Worm (Caenorhabditis elegans): Measurements from ENCODE around the gene F09F9.1.

Gene F09F9.1

DNA sequence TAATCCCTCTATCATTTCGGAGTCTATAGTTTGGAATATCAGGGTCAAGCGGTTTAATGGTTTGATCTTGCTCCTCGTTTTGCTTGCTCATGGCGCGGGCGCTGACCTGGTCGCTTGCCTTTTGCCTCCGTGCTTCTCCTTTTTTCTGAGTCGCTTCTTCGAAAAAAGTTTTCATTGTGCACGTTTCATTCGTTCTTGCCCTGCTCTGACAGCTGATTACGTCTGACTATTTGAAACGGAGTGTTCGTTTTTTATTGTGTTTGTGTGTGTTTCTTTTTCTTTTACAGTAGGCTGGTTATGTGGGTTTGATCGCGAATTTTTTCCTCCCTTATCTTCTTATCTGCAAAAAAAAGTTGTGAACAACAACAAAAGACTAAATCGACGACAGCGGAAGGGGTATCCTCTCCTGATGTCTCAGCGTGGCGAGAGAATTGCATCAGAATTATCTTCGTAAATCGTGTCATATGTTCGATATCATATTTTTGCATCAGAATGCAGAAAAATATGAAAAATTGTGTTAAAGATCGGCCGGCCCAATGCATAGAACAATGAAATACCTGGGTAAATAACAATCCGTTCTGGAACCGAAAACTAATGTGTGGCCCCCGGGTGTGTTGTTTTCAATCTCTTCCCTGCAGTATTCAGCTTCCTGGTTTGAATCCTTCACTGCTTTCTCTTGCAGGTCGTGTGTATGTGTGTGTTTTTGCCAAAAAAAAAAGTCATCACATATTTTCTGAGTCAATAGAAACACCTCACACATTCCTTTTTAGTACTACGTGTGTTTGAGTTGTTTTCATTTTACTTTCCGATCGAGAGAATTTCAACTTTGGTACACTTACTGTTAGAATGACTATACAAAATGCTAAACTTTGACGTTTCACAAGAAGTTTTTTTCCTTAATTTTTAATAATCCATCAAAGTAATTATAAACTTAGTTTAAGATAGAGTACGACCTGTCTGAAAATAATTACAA is 24.8 kb downstream of the F09F9.1 start, which contains the start of gene ZK470.4:
TSS of gene ZK470.4 (minus strand) at position 175 of the 973 bp plus-strand sequence.
- TF ChIP-seq flt-1 (GFP tag; IDR thresholded peaks at IDR 0.05) (no peak), ztf-23 (GFP tag; IDR thresholded peaks at IDR 0.05) (no peak), med-1 (GFP tag; optimal IDR thresholded peaks at IDR 0.05; ENCODE audit: insufficient read depth) (no peak), klf-2 (GFP tag; conservative IDR thresholded peaks at IDR 0.05) (no peak), T22C8.4 (GFP tag; IDR thresholded peaks at IDR 0.05) (no peak), cog-1 (tag; optimal IDR thresholded peaks at IDR 0.05) (no peak), ref-1 (GFP tag; conservative IDR thresholded peaks at IDR 0.05) (no peak), ztf-29 (GFP tag; IDR thresholded peaks at IDR 0.05) (no peak), tab-1 (GFP tag; IDR thresholded peaks at IDR 0.05) (no peak)

DNA sequence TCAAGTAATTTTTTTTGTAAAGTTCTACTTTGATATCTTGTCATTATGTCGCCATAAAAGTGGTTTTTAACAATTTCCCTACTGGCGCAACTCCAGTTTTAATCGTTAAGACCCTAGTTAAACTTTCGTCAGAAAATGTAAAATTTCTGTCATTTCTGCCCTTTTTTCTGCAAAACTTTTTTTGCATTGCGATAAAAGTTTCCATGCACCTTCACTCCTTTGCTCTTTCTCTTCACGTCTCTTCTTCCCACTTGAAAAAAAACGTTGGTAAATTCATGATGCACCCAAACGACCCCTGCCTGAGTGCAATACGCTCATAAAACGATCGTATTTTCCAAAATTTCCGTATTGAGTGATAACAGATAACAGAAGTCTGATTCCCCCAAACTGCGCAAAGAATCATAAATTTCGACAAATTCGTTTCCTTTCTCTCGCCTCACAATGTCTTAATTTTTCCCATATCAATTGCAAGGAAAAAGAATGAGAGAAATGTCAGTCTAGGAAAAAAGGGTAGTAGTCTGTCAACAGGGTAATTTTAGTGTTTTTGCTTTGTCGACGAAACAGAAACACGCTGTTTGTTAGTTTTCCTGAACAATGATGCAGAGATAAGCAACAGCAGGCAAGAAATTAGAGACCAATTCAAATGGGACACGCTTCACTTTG is 25.8 kb downstream of the F09F9.1 start:
- TF ChIP-seq ztf-29 (GFP tag; IDR thresholded peaks at IDR 0.05) (no peak), T22C8.4 (GFP tag; IDR thresholded peaks at IDR 0.05) (no peak), ref-1 (GFP tag; conservative IDR thresholded peaks at IDR 0.05) (no peak), flt-1 (GFP tag; IDR thresholded peaks at IDR 0.05) (no peak), med-1 (GFP tag; optimal IDR thresholded peaks at IDR 0.05; ENCODE audit: insufficient read depth) (no peak), tab-1 (GFP tag; IDR thresholded peaks at IDR 0.05) (no peak), ztf-23 (GFP tag; IDR thresholded peaks at IDR 0.05) (no peak), klf-2 (GFP tag; conservative IDR thresholded peaks at IDR 0.05) (no peak), cog-1 (tag; optimal IDR thresholded peaks at IDR 0.05) (no peak)

ce11 chrX:4142202-4142601 is 27.1 kb downstream of the F09F9.1 start:
- no peak for TF ChIP-seq ztf-29 (GFP tag; IDR thresholded peaks at IDR 0.05)
- no peak for TF ChIP-seq T22C8.4 (GFP tag; IDR thresholded peaks at IDR 0.05)

DNA sequence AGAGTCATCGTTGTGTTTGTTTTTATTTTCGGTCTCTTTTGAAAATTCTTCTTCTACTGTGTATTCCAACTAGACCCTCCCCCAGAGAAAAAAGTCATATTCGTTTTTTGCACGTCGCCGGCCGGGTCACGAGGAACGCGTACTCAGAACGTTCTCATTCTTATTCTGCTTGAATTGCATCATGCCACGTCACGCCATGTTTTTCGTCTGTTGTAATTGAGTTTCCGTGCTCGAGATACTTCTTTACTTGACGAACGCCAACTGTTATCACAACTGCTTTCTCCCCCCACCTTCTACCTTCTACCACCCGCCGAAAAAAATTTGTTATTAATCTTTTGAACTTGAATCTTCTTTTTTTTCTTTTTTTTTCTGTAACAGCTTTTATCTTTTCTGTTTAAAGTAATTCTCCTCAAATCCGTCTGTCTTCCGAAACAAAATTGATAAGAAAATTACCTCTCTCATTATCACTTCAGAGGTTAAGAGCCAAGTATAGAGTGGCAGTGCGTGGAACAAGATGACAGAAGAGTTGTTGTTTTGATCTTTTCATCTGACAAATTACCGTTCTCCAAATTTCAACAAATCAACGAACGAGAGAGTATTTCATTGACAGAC is 27.6 kb downstream of the F09F9.1 start:
- TF ChIP-seq ref-1 (GFP tag; conservative IDR thresholded peaks at IDR 0.05) = no peak
- TF ChIP-seq flt-1 (GFP tag; IDR thresholded peaks at IDR 0.05) = no peak
- TF ChIP-seq ztf-29 (GFP tag; IDR thresholded peaks at IDR 0.05) = no peak
- TF ChIP-seq T22C8.4 (GFP tag; IDR thresholded peaks at IDR 0.05) = no peak

ce11 chrX:4143260-4144018 is 28.3 kb downstream of the F09F9.1 start:
- no peak for TF ChIP-seq cog-1 (tag; optimal IDR thresholded peaks at IDR 0.05)

- TF ChIP-seq ztf-29 (GFP tag; IDR thresholded peaks at IDR 0.05) (no peak), ref-1 (GFP tag; conservative IDR thresholded peaks at IDR 0.05) (no peak), ztf-23 (GFP tag; IDR thresholded peaks at IDR 0.05) (no peak), tab-1 (GFP tag; IDR thresholded peaks at IDR 0.05) (no peak), flt-1 (GFP tag; IDR thresholded peaks at IDR 0.05) (no peak)
These were observed 29.1 kb downstream of the F09F9.1 start for ce11 chrX:4144136-4144781.

- TF ChIP-seq cog-1 (tag; optimal IDR thresholded peaks at IDR 0.05) (no peak), klf-2 (GFP tag; conservative IDR thresholded peaks at IDR 0.05) (no peak), tab-1 (GFP tag; IDR thresholded peaks at IDR 0.05) (0 out of 2 replicates have a peak, but pooled peaks have one; percentile 48), T22C8.4 (GFP tag; IDR thresholded peaks at IDR 0.05) (peak; percentile 92)
These were observed 30.1 kb downstream of the F09F9.1 start for ce11 chrX:4145051-4145826.

ce11 chrX:4146046-4146445 is 30.9 kb downstream of the F09F9.1 start:
- TF ChIP-seq ztf-29 (GFP tag; IDR thresholded peaks at IDR 0.05) = no peak
- TF ChIP-seq cog-1 (tag; optimal IDR thresholded peaks at IDR 0.05) = no peak
- TF ChIP-seq T22C8.4 (GFP tag; IDR thresholded peaks at IDR 0.05) = no peak
- TF ChIP-seq klf-2 (GFP tag; conservative IDR thresholded peaks at IDR 0.05) = no peak
- TF ChIP-seq med-1 (GFP tag; optimal IDR thresholded peaks at IDR 0.05; ENCODE audit: insufficient read depth) = no peak
- no peak for TF ChIP-seq flt-1 (GFP tag; IDR thresholded peaks at IDR 0.05)
- TF ChIP-seq ref-1 (GFP tag; conservative IDR thresholded peaks at IDR 0.05) = no peak
- TF ChIP-seq ztf-23 (GFP tag; IDR thresholded peaks at IDR 0.05) = no peak
- no peak for TF ChIP-seq tab-1 (GFP tag; IDR thresholded peaks at IDR 0.05)

Measured in whole organism, midembryonic.